Worm (Caenorhabditis elegans): ENCODE results near the gene ttr-57.

DNA sequence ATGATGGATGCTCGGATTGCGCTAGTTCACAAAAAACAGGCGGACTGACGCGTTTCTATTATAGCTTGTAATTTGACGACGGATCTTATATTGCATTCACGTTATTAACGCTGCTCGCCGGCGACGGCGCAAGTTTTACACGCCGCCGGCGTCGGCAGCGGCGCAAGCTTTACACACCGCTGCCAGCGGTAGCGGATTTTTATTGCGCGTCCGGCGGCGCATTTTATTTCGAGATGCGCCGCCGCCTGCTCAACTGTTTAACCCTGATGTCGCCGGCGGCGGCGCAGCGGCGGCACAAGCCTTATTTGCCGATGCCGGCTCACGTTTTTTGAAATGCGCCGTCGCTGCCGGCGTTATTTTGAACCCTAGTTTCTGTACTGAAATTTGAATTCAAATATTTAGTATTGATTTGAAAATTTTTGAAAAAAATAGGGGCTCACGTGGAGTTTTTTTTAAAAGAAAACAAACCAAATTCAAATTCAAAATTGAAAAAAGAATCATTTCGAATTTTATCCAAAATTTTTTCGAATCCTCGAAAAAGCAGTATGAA lies at the start of gene ttr-57:
- TF ChIP-seq ama-1 (optimal IDR thresholded peaks at IDR 0.05) (no peak), sdc-2 (tag; optimal IDR thresholded peaks at IDR 0.05) (no peak), fkh-10 (GFP tag; optimal IDR thresholded peaks at IDR 0.05) (no peak), ceh-9 (tag; optimal IDR thresholded peaks at IDR 0.05) (no peak), pqm-1 (tag; optimal IDR thresholded peaks at IDR 0.05) (no peak)
